Worm (Caenorhabditis elegans) whole organism, mixed stage, embryonic: ENCODE measurements around the gene BE0003N10.1.

Experiments
- M03D4.4 ChIP-seq: sonication (generic microtip); optimal IDR thresholded peaks from 2 replicates; lab custom pipeline; 2017; ENCODE audit warnings: mild to moderate bottlenecking, missing genetic modification characterization, missing compliant biosample characterization
- bed-3 ChIP-seq: fragments of 200-800 bp; sonication (Bioruptor generic); optimal IDR thresholded peaks from 3 replicates; lab custom pipeline; 2018; ENCODE audit warnings: mild to moderate bottlenecking, missing genetic modification characterization, moderate library complexity, missing compliant biosample characterization
- blmp-1 ChIP-seq: fragments of 150-350 bp; optimal IDR thresholded peaks from 2 replicates; lab custom pipeline; 2014; ENCODE audit warnings: missing biosample characterization, missing genetic modification characterization
- ceh-43 ChIP-seq: fragments of 200-800 bp; sonication (Bioruptor generic); optimal IDR thresholded peaks from 2 replicates; lab custom pipeline; 2018; ENCODE audit warnings: mild to moderate bottlenecking, missing genetic modification characterization, moderate library complexity, missing compliant biosample characterization
- ceh-83 ChIP-seq: fragments of 200-800 bp; sonication (Bioruptor generic); optimal IDR thresholded peaks from 2 replicates; lab custom pipeline; 2018; ENCODE audit warnings: mild to moderate bottlenecking, missing genetic modification characterization, missing compliant biosample characterization
- ces-1 ChIP-seq: fragments of 150-350 bp; optimal IDR thresholded peaks from 2 replicates; lab custom pipeline; 2014; ENCODE audit warnings: missing biosample characterization, missing genetic modification reagents, missing genetic modification characterization
- cnd-1 ChIP-seq: fragments of 200-800 bp; sonication (Bioruptor generic); optimal IDR thresholded peaks from 2 replicates; lab custom pipeline; 2018; ENCODE audit warnings: mild to moderate bottlenecking, missing genetic modification characterization, missing compliant biosample characterization
- drap-1 ChIP-seq: fragments of 200-800 bp; sonication (Bioruptor generic); optimal IDR thresholded peaks from 3 replicates; lab custom pipeline; 2018; ENCODE audit warnings: mild to moderate bottlenecking, missing genetic modification characterization, missing compliant biosample characterization
- elt-3 ChIP-seq: fragments of 150-350 bp; optimal IDR thresholded peaks from 2 replicates; lab custom pipeline; 2014; ENCODE audit warnings: missing biosample characterization, missing genetic modification characterization
- flh-1 ChIP-seq: fragments of 200-800 bp; sonication (Bioruptor generic); optimal IDR thresholded peaks from 2 replicates; lab custom pipeline; 2018; ENCODE audit warnings: mild to moderate bottlenecking, missing genetic modification characterization, moderate library complexity, missing compliant biosample characterization
- ham-2 ChIP-seq: fragments of 200-800 bp; sonication (Bioruptor generic); optimal IDR thresholded peaks from 2 replicates; lab custom pipeline; 2018; ENCODE audit warnings: mild to moderate bottlenecking, missing genetic modification characterization, missing compliant biosample characterization
- hlh-1 ChIP-seq: fragments of 150-350 bp; optimal IDR thresholded peaks from 2 replicates; lab custom pipeline; 2014; ENCODE audit warnings: missing biosample characterization, missing genetic modification reagents, missing genetic modification characterization
- lin-13 ChIP-seq: fragments of 150-350 bp; optimal IDR thresholded peaks from 2 replicates; lab custom pipeline; 2014; ENCODE audit warnings: missing biosample characterization, missing genetic modification characterization
- lin-32 ChIP-seq: fragments of 200-800 bp; sonication (Bioruptor generic); optimal IDR thresholded peaks from 2 replicates; lab custom pipeline; 2018; ENCODE audit warnings: mild to moderate bottlenecking, missing genetic modification characterization, missing compliant biosample characterization
- lsy-2 ChIP-seq: fragments of 150-350 bp; optimal IDR thresholded peaks from 2 replicates; lab custom pipeline; 2014; ENCODE audit warnings: missing biosample characterization, missing genetic modification characterization
- mab-5 ChIP-seq: fragments of 150-350 bp; optimal IDR thresholded peaks from 2 replicates; lab custom pipeline; 2014; ENCODE audit warnings: missing biosample characterization, missing genetic modification characterization
- mep-1 ChIP-seq: fragments of 150-350 bp; optimal IDR thresholded peaks from 2 replicates; lab custom pipeline; 2017; ENCODE audit warnings: missing biosample characterization, missing genetic modification reagents, missing genetic modification characterization, inconsistent platforms
- mls-2 ChIP-seq: sonication (generic microtip); optimal IDR thresholded peaks from 2 replicates; lab custom pipeline; 2016; ENCODE audit warnings: mild to moderate bottlenecking, missing genetic modification characterization, moderate library complexity, missing compliant biosample characterization
- nhr-12 ChIP-seq: fragments of 150-350 bp; optimal IDR thresholded peaks from 2 replicates; lab custom pipeline; 2014; ENCODE audit warnings: missing biosample characterization, missing genetic modification characterization
- nhr-2 ChIP-seq: fragments of 150-350 bp; optimal IDR thresholded peaks from 2 replicates; lab custom pipeline; 2014; ENCODE audit warnings: missing biosample characterization, missing genetic modification characterization
- nhr-237 ChIP-seq: fragments of 150-350 bp; optimal IDR thresholded peaks from 2 replicates; lab custom pipeline; 2014; ENCODE audit warnings: missing biosample characterization, missing genetic modification characterization
- pha-4 ChIP-seq: fragments of 150-350 bp; optimal IDR thresholded peaks from 2 replicates; lab custom pipeline; 2018; ENCODE audit warnings: missing biosample characterization, missing genetic modification reagents, missing genetic modification characterization
- sem-2 ChIP-seq: fragments of 200-800 bp; sonication (Bioruptor generic); optimal IDR thresholded peaks from 2 replicates; lab custom pipeline; 2018; ENCODE audit warnings: mild to moderate bottlenecking, missing genetic modification characterization, missing compliant biosample characterization
- snpc-4 ChIP-seq: fragments of 150-350 bp; optimal IDR thresholded peaks from 2 replicates; lab custom pipeline; 2014; ENCODE audit warnings: missing biosample characterization, missing genetic modification characterization
- sptf-1 ChIP-seq: sonication (generic microtip); optimal IDR thresholded peaks from 2 replicates; lab custom pipeline; 2017; ENCODE audit warnings: mild to moderate bottlenecking, missing genetic modification characterization, moderate library complexity, missing compliant biosample characterization
- tbx-8 ChIP-seq: fragments of 200-800 bp; sonication (Bioruptor generic); optimal IDR thresholded peaks from 2 replicates; lab custom pipeline; 2018; ENCODE audit warnings: mild to moderate bottlenecking, missing genetic modification characterization, moderate library complexity, missing compliant biosample characterization
- unc-120 ChIP-seq: sonication (generic microtip); optimal IDR thresholded peaks from 2 replicates; lab custom pipeline; 2017; ENCODE audit warnings: missing genetic modification characterization, missing compliant biosample characterization; ENCODE audit not compliant: poor library complexity, severe bottlenecking
- unc-39 ChIP-seq: fragments of 150-350 bp; optimal IDR thresholded peaks from 2 replicates; lab custom pipeline; 2014; ENCODE audit warnings: missing biosample characterization, missing genetic modification characterization
- unc-62 ChIP-seq: fragments of 150-350 bp; optimal IDR thresholded peaks from 2 replicates; lab custom pipeline; 2014; ENCODE audit warnings: missing biosample characterization, missing genetic modification reagents, missing genetic modification characterization
- zip-8 ChIP-seq: fragments of 150-350 bp; optimal IDR thresholded peaks from 2 replicates; lab custom pipeline; 2014; ENCODE audit warnings: missing biosample characterization, missing genetic modification characterization
- ztf-11 ChIP-seq: fragments of 150-350 bp; optimal IDR thresholded peaks from 2 replicates; lab custom pipeline; 2014; ENCODE audit warnings: missing biosample characterization, missing genetic modification characterization

BE0003N10.1 gene

DNA sequence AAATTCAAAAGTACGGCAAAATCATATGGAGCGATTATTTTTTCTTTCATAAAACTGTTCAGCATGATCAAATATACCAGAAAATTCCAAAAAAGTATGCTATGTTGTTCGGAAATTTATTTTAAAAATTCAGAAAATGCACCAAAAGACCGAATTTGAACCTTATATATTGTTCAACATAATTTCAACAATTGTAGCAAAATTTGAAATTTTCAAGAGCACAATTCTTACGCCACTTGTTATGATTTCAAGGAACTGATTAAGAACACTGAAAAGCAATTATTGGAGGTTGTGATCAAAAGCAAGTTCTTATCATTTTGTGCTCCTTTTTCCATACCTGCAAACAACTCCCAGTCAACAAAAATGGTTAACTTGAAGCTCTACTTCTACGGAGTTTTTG, 29.2 kb upstream of the BE0003N10.1 start, which contains the start of gene clc-27:
Gene clc-27 (plus strand): TSS at position 301 of the 400 bp plus-strand sequence.
- TF ChIP-seq M03D4.4 (no peak), nhr-12 (tag; lab: Kevin White, UChicago) (no peak), flh-1 (GFP tag; lab: Kevin White, UChicago) (no peak), ztf-11 (tag; lab: Kevin White, UChicago) (no peak), ham-2 (GFP tag; lab: Kevin White, UChicago) (no peak), elt-3 (tag; lab: Kevin White, UChicago) (no peak), nhr-2 (tag; lab: Kevin White, UChicago) (no peak), lin-32 (GFP tag; lab: Kevin White, UChicago) (no peak), bed-3 (GFP tag; lab: Kevin White, UChicago) (no peak), unc-62 (GFP tag; lab: Kevin White, UChicago) (no peak), nhr-237 (tag; lab: Kevin White, UChicago) (no peak), tbx-8 (GFP tag; lab: Kevin White, UChicago) (no peak), sem-2 (no peak), snpc-4 (tag; lab: Kevin White, UChicago) (no peak), blmp-1 (tag; lab: Kevin White, UChicago) (no peak), mep-1 (tag; lab: Kevin White, UChicago) (no peak), drap-1 (GFP tag; lab: Kevin White, UChicago) (no peak), cnd-1 (no peak), pha-4 (no peak)
- TF ChIP-seq, all 35 proteins: peak for 0

DNA sequence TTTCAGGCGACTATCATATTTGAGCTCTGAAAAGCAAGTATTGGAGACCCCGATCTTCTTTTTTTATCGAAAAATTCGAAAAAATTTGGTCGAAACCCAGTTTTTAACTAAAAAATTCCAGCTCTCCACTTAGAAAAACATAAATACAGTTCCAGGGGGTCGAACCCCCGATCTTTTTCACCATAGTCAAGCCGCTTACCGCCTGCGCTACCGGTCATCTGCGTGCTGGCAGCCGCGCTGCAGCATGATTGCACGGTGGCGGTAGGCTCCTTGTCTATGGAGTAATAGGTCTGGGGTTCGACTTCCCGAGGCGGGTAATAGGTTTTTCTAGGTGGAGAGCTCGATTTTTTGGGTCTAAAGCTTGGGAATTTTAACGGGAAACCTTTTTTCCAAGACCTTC, 27.5 kb upstream of the BE0003N10.1 start, which contains the start of gene clc-24:
Gene clc-24 (plus strand): TSS at position 263 of the 400 bp plus-strand sequence.
- TF ChIP-seq hlh-1 (tag; lab: Kevin White, UChicago) (no peak), ztf-11 (tag; lab: Kevin White, UChicago) (no peak), unc-39 (tag; lab: Kevin White, UChicago) (no peak), unc-120 (tag; lab: Kevin White, UChicago) (no peak), mep-1 (tag; lab: Kevin White, UChicago) (no peak), ces-1 (GFP tag; lab: Kevin White, UChicago) (no peak), pha-4 (no peak), nhr-12 (tag; lab: Kevin White, UChicago) (no peak), elt-3 (tag; lab: Kevin White, UChicago) (no peak), sptf-1 (tag; lab: Kevin White, UChicago) (no peak), unc-62 (GFP tag; lab: Kevin White, UChicago) (no peak), ceh-83 (no peak)
- TF ChIP-seq, all 35 proteins: peak for 0

DNA sequence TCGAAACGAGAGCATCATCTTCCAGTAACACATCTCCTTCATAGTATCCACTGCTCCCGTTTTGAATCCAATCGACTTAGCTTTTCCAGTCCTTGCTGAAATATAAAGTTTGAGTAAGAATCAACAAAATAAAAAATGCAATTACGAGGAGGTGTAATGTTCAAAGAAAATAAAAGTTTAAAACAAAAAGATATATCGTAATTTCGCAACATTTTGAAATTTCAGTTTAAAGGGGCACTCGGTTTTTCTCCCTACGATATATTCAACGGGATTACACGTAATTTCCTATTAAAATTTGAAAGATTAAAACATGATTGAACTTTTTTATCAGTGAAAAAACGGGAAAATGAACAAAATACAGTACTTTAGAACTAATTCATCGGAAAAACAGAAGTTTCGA, 21.2 kb upstream of the BE0003N10.1 start, which contains the start of gene Y34F4.3:
Gene Y34F4.3 (minus strand): TSS at position 101 of the 400 bp plus-strand sequence.
- TF ChIP-seq lin-13 (tag; lab: Kevin White, UChicago) (no peak), lin-32 (GFP tag; lab: Kevin White, UChicago) (no peak), mls-2 (no peak), ceh-43 (GFP tag; lab: Kevin White, UChicago) (no peak), unc-120 (tag; lab: Kevin White, UChicago) (no peak), nhr-12 (tag; lab: Kevin White, UChicago) (no peak), unc-39 (tag; lab: Kevin White, UChicago) (no peak), nhr-237 (tag; lab: Kevin White, UChicago) (no peak), nhr-2 (tag; lab: Kevin White, UChicago) (no peak), mab-5 (tag; lab: Kevin White, UChicago) (no peak), ztf-11 (tag; lab: Kevin White, UChicago) (no peak), sptf-1 (tag; lab: Kevin White, UChicago) (no peak), ceh-83 (no peak), lsy-2 (tag; lab: Kevin White, UChicago) (no peak), sem-2 (no peak), zip-8 (no peak), ham-2 (GFP tag; lab: Kevin White, UChicago) (no peak)

DNA sequence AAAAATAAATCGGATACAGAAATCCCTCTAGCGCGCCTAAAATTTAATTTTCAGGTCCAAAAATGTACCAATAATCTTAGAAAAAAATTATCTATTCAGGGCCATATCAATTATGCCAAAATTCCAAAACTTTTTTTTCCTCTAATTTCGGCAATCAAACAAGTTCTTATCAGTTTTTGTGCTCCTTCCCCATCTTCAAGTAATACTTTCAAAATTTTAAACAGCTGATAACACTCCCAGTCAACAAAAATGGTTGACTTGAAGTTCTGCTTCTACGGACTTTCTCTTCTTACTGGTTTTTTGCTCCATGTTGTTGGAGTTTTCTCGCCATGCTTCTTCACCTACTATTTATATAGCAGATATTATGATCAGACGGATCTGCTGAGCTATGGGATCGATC, 16.6 kb upstream of the BE0003N10.1 start, which contains the start of gene clc-23:
Gene clc-23 (plus strand): TSS at position 223 of the 400 bp plus-strand sequence.
- TF ChIP-seq ceh-43 (GFP tag; lab: Kevin White, UChicago) (no peak), nhr-2 (tag; lab: Kevin White, UChicago) (no peak), mep-1 (tag; lab: Kevin White, UChicago) (no peak), ztf-11 (tag; lab: Kevin White, UChicago) (no peak), tbx-8 (GFP tag; lab: Kevin White, UChicago) (no peak), unc-62 (GFP tag; lab: Kevin White, UChicago) (no peak), unc-120 (tag; lab: Kevin White, UChicago) (no peak), ham-2 (GFP tag; lab: Kevin White, UChicago) (no peak), lin-32 (GFP tag; lab: Kevin White, UChicago) (no peak), flh-1 (GFP tag; lab: Kevin White, UChicago) (no peak), hlh-1 (tag; lab: Kevin White, UChicago) (no peak), elt-3 (tag; lab: Kevin White, UChicago) (no peak), lsy-2 (tag; lab: Kevin White, UChicago) (no peak)
